Worm (Caenorhabditis elegans): ENCODE measurements around the gene C44C10.7.

DNA sequence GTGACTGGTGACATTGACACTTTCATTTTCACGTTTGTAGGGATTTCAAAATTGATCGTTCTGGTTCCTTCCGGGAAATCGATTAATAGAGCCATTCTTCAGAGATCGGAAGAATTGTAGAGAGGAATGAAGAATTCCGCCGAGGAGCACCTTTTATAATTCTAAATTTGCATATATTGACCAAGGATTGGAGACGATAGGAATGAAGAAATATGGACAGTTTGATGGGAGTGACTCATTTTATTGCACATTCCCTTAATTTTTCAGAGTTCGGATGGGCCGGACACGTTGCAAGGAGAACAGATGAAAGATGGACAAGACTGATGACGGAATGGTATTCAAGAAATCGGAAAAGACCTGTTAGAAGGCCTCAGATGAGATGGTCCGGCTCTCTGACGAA, 12.2 kb upstream of the C44C10.7 start, which contains the start of gene C44C10.15:
- no peak for TF ChIP-seq dao-5 (tag; optimal IDR thresholded peaks at IDR 0.05)
- no peak for TF ChIP-seq him-1 (tag; optimal IDR thresholded peaks at IDR 0.05)
